Fruit fly (Drosophila melanogaster): ENCODE measurements around the gene Raf.
A peak's percentile ranks its signal among the peaks of the same experiment; 100 is the strongest.

Gene Raf

dm6 chrX:2334556-2335137 is 39.4 kb downstream of the Raf start, which contains the start of gene Ilp6 (continued):
- TF ChIP-seq CG3919 (GFP tag; optimal IDR thresholded peaks at IDR 0.05) = peak; percentile 36
- no peak for TF ChIP-seq Ets21C (GFP tag; optimal IDR thresholded peaks at IDR 0.05)
- TF ChIP-seq CG16779 (tag; optimal IDR thresholded peaks at IDR 0.05) = peak; percentile 71
- peak; percentile 43 for TF ChIP-seq spab (GFP tag; optimal IDR thresholded peaks at IDR 0.05)
- no peak for TF ChIP-seq Hr39 (GFP tag; optimal IDR thresholded peaks at IDR 0.05)
- peak; percentile 54 for TF ChIP-seq CG8632 (GFP tag; optimal IDR thresholded peaks at IDR 0.05)
- TF ChIP-seq achi (GFP tag; optimal IDR thresholded peaks at IDR 0.05) = peak; percentile 31
- TF ChIP-seq Lpt (GFP tag; optimal IDR thresholded peaks at IDR 0.05) = no peak
- peak; percentile 23 for TF ChIP-seq OdsH (GFP tag; optimal IDR thresholded peaks at IDR 0.05)
- peak; percentile 25 for TF ChIP-seq Smox (GFP tag; optimal IDR thresholded peaks at IDR 0.05)
- peak; percentile 69 for TF ChIP-seq Sox102F (GFP tag; optimal IDR thresholded peaks at IDR 0.05)
- peak; percentile 51 for TF ChIP-seq pdm3 (GFP tag; optimal IDR thresholded peaks at IDR 0.05)
- 0 out of 3 replicates have a peak, but pooled peaks have one; percentile 20 for TF ChIP-seq eg (GFP tag; IDR thresholded peaks at IDR 0.05)
- no peak for TF ChIP-seq dac (GFP tag; optimal IDR thresholded peaks at IDR 0.05)
- TF ChIP-seq Blimp-1 (GFP tag; optimal IDR thresholded peaks at IDR 0.05) = peak; percentile 42
- peak; percentile 7 for TF ChIP-seq Eip75B (GFP tag; optimal IDR thresholded peaks at IDR 0.05)
- TF ChIP-seq topi (GFP tag; optimal IDR thresholded peaks at IDR 0.05) = peak; percentile 57
- no peak for TF ChIP-seq CG6792 (GFP tag; optimal IDR thresholded peaks at IDR 0.05)
- peak; percentile 60 for TF ChIP-seq Met (GFP tag; optimal IDR thresholded peaks at IDR 0.05)
- TF ChIP-seq CG7368 (GFP tag; optimal IDR thresholded peaks at IDR 0.05) = peak; percentile 55
- peak; percentile 73; the same call in 2 of the 3 replicates for TF ChIP-seq CG6163 (GFP tag; IDR thresholded peaks at IDR 0.05)
- peak; percentile 87 for TF ChIP-seq CG6854 (GFP tag; optimal IDR thresholded peaks at IDR 0.05)
- peak; percentile 32 for TF ChIP-seq vri (GFP tag; optimal IDR thresholded peaks at IDR 0.05)
- TF ChIP-seq CG6276 (GFP tag; optimal IDR thresholded peaks at IDR 0.05) = peak; percentile 52

- peak; percentile 78 for TF ChIP-seq CG32006 (GFP tag; optimal IDR thresholded peaks at IDR 0.05)
- peak; percentile 46 for TF ChIP-seq Eip75B (GFP tag; optimal IDR thresholded peaks at IDR 0.05)
- peak; percentile 53 for TF ChIP-seq fd59A (GFP tag; optimal IDR thresholded peaks at IDR 0.05)
- TF ChIP-seq Eip78C (GFP tag) = peak; percentile 81
- peak; percentile 54 for TF ChIP-seq CG6792 (GFP tag; optimal IDR thresholded peaks at IDR 0.05)
- TF ChIP-seq CG3919 (GFP tag; optimal IDR thresholded peaks at IDR 0.05) = peak; percentile 47
- peak in 1 of 2 experiments; percentile 48 for TF ChIP-seq salr (GFP tag; optimal IDR thresholded peaks at IDR 0.05)
- no peak for TF ChIP-seq Smox (GFP tag; optimal IDR thresholded peaks at IDR 0.05)
- TF ChIP-seq CG3032 (tag; optimal IDR thresholded peaks at IDR 0.05) = peak; percentile 53
- TF ChIP-seq Hr4 (GFP tag; optimal IDR thresholded peaks at IDR 0.05) = peak; percentile 51
- TF ChIP-seq CG1621 (tag; optimal IDR thresholded peaks at IDR 0.05) = peak; percentile 61
- TF ChIP-seq Ets96B (tag; optimal IDR thresholded peaks at IDR 0.05) = peak; percentile 68
- TF ChIP-seq Hr39 (GFP tag; optimal IDR thresholded peaks at IDR 0.05) = peak; percentile 55
- no peak for TF ChIP-seq dac (GFP tag; optimal IDR thresholded peaks at IDR 0.05)
- peak; percentile 53 for TF ChIP-seq esn (GFP tag; optimal IDR thresholded peaks at IDR 0.05)
- TF ChIP-seq Gug (GFP tag; IDR thresholded peaks at IDR 0.05) = no peak
- peak; percentile 51 for TF ChIP-seq CG10631 (GFP tag; optimal IDR thresholded peaks at IDR 0.05)
- peak; percentile 41 for TF ChIP-seq CG34406 (GFP tag; optimal IDR thresholded peaks at IDR 0.05)
- no peak for TF ChIP-seq vri (GFP tag; optimal IDR thresholded peaks at IDR 0.05)
- peak; percentile 48 for TF ChIP-seq cyc (GFP tag; optimal IDR thresholded peaks at IDR 0.05)
- no peak for TF ChIP-seq pdm3 (GFP tag; optimal IDR thresholded peaks at IDR 0.05)
- no peak for TF ChIP-seq Ets21C (GFP tag; optimal IDR thresholded peaks at IDR 0.05)
- peak; percentile 63 for TF ChIP-seq topi (GFP tag; optimal IDR thresholded peaks at IDR 0.05)
- TF ChIP-seq spab (GFP tag; optimal IDR thresholded peaks at IDR 0.05) = peak; percentile 57
- peak; percentile 11 for TF ChIP-seq Blimp-1 (GFP tag; optimal IDR thresholded peaks at IDR 0.05)
- TF ChIP-seq Lpt (GFP tag; optimal IDR thresholded peaks at IDR 0.05) = peak; percentile 20
- peak; percentile 11 for TF ChIP-seq CG16779 (tag; optimal IDR thresholded peaks at IDR 0.05)
- peak; percentile 62 for TF ChIP-seq Sox14 (GFP tag; optimal IDR thresholded peaks at IDR 0.05)
- TF ChIP-seq Met (GFP tag; optimal IDR thresholded peaks at IDR 0.05) = no peak
- TF ChIP-seq CG8119 (GFP tag; IDR thresholded peaks at IDR 0.05) = peak; percentile 56; the same call in 2 of the 3 replicates
- TF ChIP-seq fkh (GFP tag; optimal IDR thresholded peaks at IDR 0.05) = peak; percentile 63
- peak; percentile 51 for TF ChIP-seq CG6276 (GFP tag; optimal IDR thresholded peaks at IDR 0.05)
- TF ChIP-seq CG11294 (GFP tag; IDR thresholded peaks at IDR 0.05) = 0 out of 2 replicates have a peak, but pooled peaks have one; percentile 11
- peak; percentile 24 for TF ChIP-seq CG4318 (GFP tag; optimal IDR thresholded peaks at IDR 0.05)
- TF ChIP-seq CG31627 (GFP tag; optimal IDR thresholded peaks at IDR 0.05) = peak; percentile 31
- TF ChIP-seq eg (GFP tag; IDR thresholded peaks at IDR 0.05) = peak; percentile 48; the same call in 1 of the 3 replicates
- peak; percentile 51 for TF ChIP-seq CG6808 (GFP tag; optimal IDR thresholded peaks at IDR 0.05)
- peak; percentile 29 for TF ChIP-seq CG9139 (GFP tag; optimal IDR thresholded peaks at IDR 0.05)
- TF ChIP-seq CG7368 (GFP tag; optimal IDR thresholded peaks at IDR 0.05) = peak; percentile 22
- TF ChIP-seq CG8632 (GFP tag; optimal IDR thresholded peaks at IDR 0.05) = no peak
- no peak for TF ChIP-seq Eip93F (GFP tag; optimal IDR thresholded peaks at IDR 0.05)
Measured at dm6 chrX:2336428-2336827, 41.2 kb downstream of the Raf start.
